Fruit fly (Drosophila melanogaster): ENCODE data around the gene Grx3.

The Grx3 gene

dm6 chr2L:13394903-13395302 is 28.7 kb downstream of the Grx3 start, which contains the start of gene RpL24 (continued):
- TF ChIP-seq CG15696 (tag; optimal IDR thresholded peaks at IDR 0.05) (peak; percentile 50), CG14050 (GFP tag; IDR thresholded peaks at IDR 0.05) (peak; percentile 85), Oli (tag; optimal IDR thresholded peaks at IDR 0.05) (peak; percentile 71), Med (GFP tag) (peak; percentile 99), CG42726 (GFP tag; IDR thresholded peaks at IDR 0.05; ENCODE audit: partially characterized antibody) (peak; percentile 45; the same call in 1 of the 2 replicates), CG9932 (GFP tag; IDR thresholded peaks at IDR 0.05) (peak; percentile 75), dpn (GFP tag; optimal IDR thresholded peaks at IDR 0.05) (peak; percentile 80 to 92), CG11093 (GFP tag; IDR thresholded peaks at IDR 0.05) (no peak; the same call in 2 of the 3 replicates), kni (GFP tag; optimal IDR thresholded peaks at IDR 0.05) (peak; percentile 88), CG12299 (tag; optimal IDR thresholded peaks at IDR 0.05) (peak; percentile 84), pb (GFP tag; optimal IDR thresholded peaks at IDR 0.05) (peak; percentile 90), CG11723 (GFP tag; optimal IDR thresholded peaks at IDR 0.05) (peak; percentile 92), slou (GFP tag; optimal IDR thresholded peaks at IDR 0.05) (peak; percentile 83), CG1832 (GFP tag; optimal IDR thresholded peaks at IDR 0.05) (no peak), CG7372 (GFP tag; IDR thresholded peaks at IDR 0.05) (peak; percentile 64; the same call in 1 of the 2 replicates), BEAF-32 (GFP tag; optimal IDR thresholded peaks at IDR 0.05) (peak; percentile 36), jigr1 (GFP tag; IDR thresholded peaks at IDR 0.05) (no peak), h (optimal IDR thresholded peaks at IDR 0.05) (no peak), sob (GFP tag; IDR thresholded peaks at IDR 0.05) (peak; percentile 92), Kr (GFP tag; optimal IDR thresholded peaks at IDR 0.05) (peak; percentile 83), CG13296 (GFP tag; optimal IDR thresholded peaks at IDR 0.05) (peak; percentile 95), lilli (GFP tag; optimal IDR thresholded peaks at IDR 0.05) (peak; percentile 88), vvl (GFP tag; IDR thresholded peaks at IDR 0.05) (peak; percentile 96), fd96Cb (tag; optimal IDR thresholded peaks at IDR 0.05) (peak; percentile 50), Hr3 (GFP tag; optimal IDR thresholded peaks at IDR 0.05) (peak; percentile 68), grn (GFP tag; optimal IDR thresholded peaks at IDR 0.05) (peak; percentile 77), nerfin-1 (tag; optimal IDR thresholded peaks at IDR 0.05) (peak; percentile 85), schlank (tag; optimal IDR thresholded peaks at IDR 0.05) (peak; percentile 94), CG10462 (GFP tag; optimal IDR thresholded peaks at IDR 0.05) (peak; percentile 57), Hr51 (GFP tag; optimal IDR thresholded peaks at IDR 0.05) (peak; percentile 81 to 88), HLHmδ (GFP tag; optimal IDR thresholded peaks at IDR 0.05) (peak; percentile 94), NC2α (GFP tag; optimal IDR thresholded peaks at IDR 0.05) (peak; percentile 83), CG6654 (GFP tag; optimal IDR thresholded peaks at IDR 0.05) (peak; percentile 69), odd (GFP tag; optimal IDR thresholded peaks at IDR 0.05) (peak; percentile 96), Trl (optimal IDR thresholded peaks at IDR 0.05) (no peak), Trl (GFP tag; optimal IDR thresholded peaks at IDR 0.05) (peak; percentile 96), D19B (GFP tag; optimal IDR thresholded peaks at IDR 0.05) (peak; percentile 80), exex (tag; optimal IDR thresholded peaks at IDR 0.05) (no peak), CG14441 (GFP tag; IDR thresholded peaks at IDR 0.05) (peak; percentile 69; the same call in 1 of the 2 replicates), corto (GFP tag; optimal IDR thresholded peaks at IDR 0.05) (no peak), ranshi (GFP tag; IDR thresholded peaks at IDR 0.05) (peak; percentile 88), nau (GFP tag; optimal IDR thresholded peaks at IDR 0.05) (no peak), Doc2 (GFP tag; IDR thresholded peaks at IDR 0.05) (no peak), tin (GFP tag; optimal IDR thresholded peaks at IDR 0.05) (peak; percentile 88), cas (GFP tag; IDR thresholded peaks at IDR 0.05) (peak; percentile 65), salm (tag; optimal IDR thresholded peaks at IDR 0.05) (peak; percentile 84), br (optimal IDR thresholded peaks at IDR 0.05) (no peak), gfzf (GFP tag; optimal IDR thresholded peaks at IDR 0.05) (peak; percentile 88), CG31441 (GFP tag; IDR thresholded peaks at IDR 0.05) (peak; percentile 92), CG17829 (tag; optimal IDR thresholded peaks at IDR 0.05) (peak; percentile 82), CG8388 (GFP tag; optimal IDR thresholded peaks at IDR 0.05) (peak; percentile 87), CG33213 (GFP tag; optimal IDR thresholded peaks at IDR 0.05) (peak; percentile 97)
